Worm (Caenorhabditis elegans): ENCODE data around the gene C50B6.3.

The C50B6.3 gene

ce11 chrV:13313045-13313623 lies at the start of gene C50B6.3 (continued):
- TF ChIP-seq atf-7 (tag; optimal IDR thresholded peaks at IDR 0.05): no peak
- no peak for TF ChIP-seq Y67H2A.10 (GFP tag; conservative IDR thresholded peaks at IDR 0.05)
- TF ChIP-seq ztf-28 (GFP tag; IDR thresholded peaks at IDR 0.05): 0 out of 2 replicates have a peak, but pooled peaks have one; percentile 35
- TF ChIP-seq Y95B8A.8 (GFP tag; IDR thresholded peaks at IDR 0.05): no peak
- TF ChIP-seq lin-40 (tag; optimal IDR thresholded peaks at IDR 0.05): peak; percentile 65
- TF ChIP-seq bed-1 (GFP tag; IDR thresholded peaks at IDR 0.05): no peak
- TF ChIP-seq K12H6.12 (tag; optimal IDR thresholded peaks at IDR 0.05): peak; percentile 44
- no peak for TF ChIP-seq ztf-22 (GFP tag; optimal IDR thresholded peaks at IDR 0.05)
- no peak for TF ChIP-seq rcor-1 (GFP tag; IDR thresholded peaks at IDR 0.05)
- no peak for TF ChIP-seq tbx-9 (tag; optimal IDR thresholded peaks at IDR 0.05; ENCODE audit: borderline replicate concordance)
- peak; percentile 70 for TF ChIP-seq unc-130 (GFP tag; optimal IDR thresholded peaks at IDR 0.05)
- TF ChIP-seq egl-18 (GFP tag; IDR thresholded peaks at IDR 0.05): no peak
- peak; percentile 27; the same call in 1 of the 2 replicates for TF ChIP-seq madf-8 (GFP tag; conservative IDR thresholded peaks at IDR 0.05)
- TF ChIP-seq hlh-26 (GFP tag; conservative IDR thresholded peaks at IDR 0.05): no peak
- TF ChIP-seq T26A5.8 (tag; optimal IDR thresholded peaks at IDR 0.05): no peak
- no peak for TF ChIP-seq zim-3 (tag; optimal IDR thresholded peaks at IDR 0.05)
- peak; percentile 40 for TF ChIP-seq dpl-1 (GFP tag; optimal IDR thresholded peaks at IDR 0.05)
- TF ChIP-seq dox-1 (GFP tag; IDR thresholded peaks at IDR 0.05): peak; percentile 60; the same call in 1 of the 2 replicates
- peak in 1 of 3 experiments; percentile 72 for TF ChIP-seq lin-35 (GFP tag; optimal IDR thresholded peaks at IDR 0.05)
- no peak for TF ChIP-seq C17E4.6 (GFP tag; IDR thresholded peaks at IDR 0.05)
- TF ChIP-seq B0035.1 (tag; optimal IDR thresholded peaks at IDR 0.05): no peak
- TF ChIP-seq die-1 (tag; optimal IDR thresholded peaks at IDR 0.05): no peak
- TF ChIP-seq lsl-1 (GFP tag; optimal IDR thresholded peaks at IDR 0.05): peak; percentile 70
- TF ChIP-seq xnd-1 (tag; optimal IDR thresholded peaks at IDR 0.05): no peak
- TF ChIP-seq nhr-90 (tag; optimal IDR thresholded peaks at IDR 0.05): no peak
- peak; percentile 41 for TF ChIP-seq attf-5 (GFP tag; optimal IDR thresholded peaks at IDR 0.05)

DNA sequence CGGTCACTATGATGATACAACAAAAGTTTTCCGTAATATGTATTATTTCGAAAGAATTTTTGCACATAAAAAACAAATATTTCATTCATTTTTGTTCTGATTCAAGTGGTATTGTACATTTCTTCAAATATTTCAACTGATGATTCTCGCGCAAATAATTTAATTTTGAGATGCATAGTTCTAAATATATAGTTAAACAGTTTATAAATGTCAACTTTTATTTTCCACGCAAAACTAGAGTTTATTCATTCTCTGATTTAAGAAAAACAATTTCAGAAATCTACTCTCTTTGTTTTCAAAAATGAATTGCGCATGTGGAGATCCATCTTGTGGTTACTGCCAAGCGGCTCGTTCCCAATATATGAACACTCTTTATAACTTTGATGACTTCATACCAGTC lies 49.1 kb upstream of the C50B6.3 start, which contains the start of gene zip-5:
Gene zip-5, plus strand, starts transcription at position 301 of the 400 bp plus-strand sequence.
- TF ChIP-seq cebp-2 (GFP tag; IDR thresholded peaks at IDR 0.05) (no peak), lir-1 (GFP tag; conservative IDR thresholded peaks at IDR 0.05) (no peak), cebp-1 (GFP tag; IDR thresholded peaks at IDR 0.05) (no peak), cebp-1 (tag; optimal IDR thresholded peaks at IDR 0.05) (no peak), Y67H2A.10 (GFP tag; conservative IDR thresholded peaks at IDR 0.05) (no peak), snpc-1.3 (tag; optimal IDR thresholded peaks at IDR 0.05; ENCODE audit: insufficient read depth) (no peak)

DNA sequence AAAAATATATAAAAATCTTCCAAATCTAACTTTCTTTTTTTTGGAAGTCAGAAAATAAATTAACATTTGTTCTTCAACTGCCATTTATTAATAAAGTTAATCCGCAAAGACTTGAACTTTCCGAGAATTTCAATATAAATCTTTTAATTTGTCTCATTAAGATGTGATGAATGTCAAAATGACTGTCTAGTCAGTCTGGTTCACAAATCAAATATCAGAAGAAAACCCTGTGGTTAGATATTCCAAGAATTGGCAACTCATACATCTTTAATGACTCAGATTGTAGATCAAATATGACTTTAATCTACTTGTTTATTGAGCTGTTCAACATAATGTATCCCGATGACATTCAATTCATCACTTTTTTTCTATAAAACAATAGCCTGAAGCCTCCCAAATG lies 47.7 kb upstream of the C50B6.3 start:
- TF ChIP-seq somi-1 (GFP tag; optimal IDR thresholded peaks at IDR 0.05): no peak
- no peak for TF ChIP-seq tbx-9 (tag; optimal IDR thresholded peaks at IDR 0.05; ENCODE audit: borderline replicate concordance)
- TF ChIP-seq T07F8.4 (tag; optimal IDR thresholded peaks at IDR 0.05): no peak
- TF ChIP-seq bed-2 (GFP tag; IDR thresholded peaks at IDR 0.05): no peak
- TF ChIP-seq attf-5 (GFP tag; optimal IDR thresholded peaks at IDR 0.05): no peak
- no peak for TF ChIP-seq ekl-4 (GFP tag; IDR thresholded peaks at IDR 0.05)
- no peak for TF ChIP-seq hlh-12 (tag; optimal IDR thresholded peaks at IDR 0.05)
- TF ChIP-seq ceh-58 (GFP tag; IDR thresholded peaks at IDR 0.05): no peak
- TF ChIP-seq tbp1 (GFP tag; optimal IDR thresholded peaks at IDR 0.05): no peak
- TF ChIP-seq B0336.3 (GFP tag; IDR thresholded peaks at IDR 0.05): no peak
- TF ChIP-seq mcd-1 (GFP tag; IDR thresholded peaks at IDR 0.05): no peak
- no peak for TF ChIP-seq sea-2 (GFP tag; IDR thresholded peaks at IDR 0.05)
- TF ChIP-seq ztf-22 (GFP tag; optimal IDR thresholded peaks at IDR 0.05): no peak
- TF ChIP-seq mel-28 (tag; optimal IDR thresholded peaks at IDR 0.05; ENCODE audit: borderline replicate concordance): no peak
- TF ChIP-seq hlh-26 (GFP tag; conservative IDR thresholded peaks at IDR 0.05): no peak
- TF ChIP-seq let-607 (tag; optimal IDR thresholded peaks at IDR 0.05): no peak
